Worm (Caenorhabditis elegans) whole organism, L1 larva: ENCODE results near the gene tat-2.

ENCODE experiments used
- alr-1 ChIP-seq: fragments of 200-800 bp; sonication (Bioruptor generic); optimal IDR thresholded peaks from 2 replicates; lab custom pipeline; 2018; ENCODE audit warnings: borderline replicate concordance, mild to moderate bottlenecking, missing genetic modification characterization, missing compliant biosample characterization
- ets-5 ChIP-seq: fragments of 200-800 bp; sonication (Bioruptor generic); IDR thresholded peaks from 2 replicates; pipeline ENCODE4 v1.3.6; 2022; ENCODE audit warnings: missing genetic modification characterization, missing compliant biosample characterization
- lin-15B ChIP-seq: fragments of 150-350 bp; sonication (generic microtip); optimal IDR thresholded peaks from 3 replicates; lab custom pipeline; 2014; ENCODE audit warnings: missing biosample characterization, missing genetic modification characterization
- lsy-2 ChIP-seq, 2 experiments: fragments of 150-350 bp; optimal IDR thresholded peaks; 2 replicates each; lab custom pipeline; 2014; ENCODE audit warnings: missing biosample characterization in 2 of 2, missing genetic modification characterization in 2 of 2
- nhr-11 ChIP-seq: fragments of 150-350 bp; optimal IDR thresholded peaks from 2 replicates; lab custom pipeline; 2014; ENCODE audit warnings: missing biosample characterization, missing genetic modification characterization
- nhr-237 ChIP-seq: fragments of 150-350 bp; optimal IDR thresholded peaks from 2 replicates; lab custom pipeline; 2014; ENCODE audit warnings: missing biosample characterization, missing genetic modification characterization
- snpc-4 ChIP-seq: fragments of 150-350 bp; optimal IDR thresholded peaks from 2 replicates; lab custom pipeline; 2014; ENCODE audit warnings: missing biosample characterization, missing genetic modification characterization
- unc-130 ChIP-seq: fragments of 150-350 bp; optimal IDR thresholded peaks from 2 replicates; lab custom pipeline; 2017; ENCODE audit warnings: missing biosample characterization, missing genetic modification characterization, inconsistent platforms
- unc-62 ChIP-seq: fragments of 150-350 bp; optimal IDR thresholded peaks from 2 replicates; lab custom pipeline; 2014; ENCODE audit warnings: missing biosample characterization, missing genetic modification reagents, missing genetic modification characterization
- ztf-11 ChIP-seq, 2 experiments: sonication (generic microtip); optimal IDR thresholded peaks; 2 replicates each; lab custom pipeline; 2016 to 2017; ENCODE audit warnings: missing genetic modification characterization in 2 of 2, missing biosample characterization in 1 of 2, missing compliant biosample characterization in 1 of 2

DNA sequence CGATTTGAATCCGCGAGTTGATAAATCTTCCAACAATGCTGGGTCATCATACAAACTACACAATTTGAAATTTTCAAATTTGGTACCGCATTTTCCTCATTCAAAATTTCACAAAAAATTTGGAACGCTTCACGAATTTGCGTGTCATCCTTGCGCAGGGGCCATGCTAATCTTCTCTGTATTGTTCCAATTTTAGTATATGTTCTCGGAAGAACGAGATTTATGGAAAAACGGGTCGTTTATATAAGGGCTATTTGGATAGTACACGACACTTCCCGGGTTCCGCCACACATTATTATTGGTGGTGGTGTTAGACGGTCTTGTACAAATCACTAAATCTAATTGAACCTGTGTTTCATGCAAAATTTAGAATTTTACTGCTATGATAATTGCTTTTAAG, 38.7 kb upstream of the tat-2 start:
- no peak for TF ChIP-seq nhr-11 (tag; lab: Kevin White, UChicago)
- no peak for TF ChIP-seq alr-1 (tag; lab: Kevin White, UChicago)
- no peak for TF ChIP-seq nhr-237 (tag; lab: Kevin White, UChicago)
- TF ChIP-seq unc-62 (GFP tag; lab: Kevin White, UChicago): no peak
- no peak for TF ChIP-seq ets-5 (GFP tag; lab: Robert Waterston, UW)
- TF ChIP-seq lsy-2 (tag; optimal IDR thresholded peaks at IDR 0.05; lab: Kevin White, UChicago): no peak
- TF ChIP-seq lin-15B: no peak
- TF ChIP-seq snpc-4 (tag; lab: Kevin White, UChicago): peak; percentile 53
- no peak for TF ChIP-seq ztf-11 (tag; optimal IDR thresholded peaks at IDR 0.05; lab: Kevin White, UChicago)
- no peak for TF ChIP-seq unc-130 (tag; lab: Kevin White, UChicago)
